Fruit fly (Drosophila melanogaster) whole organism, embryonic: ENCODE measurements around the gene UBL3.

ENCODE experiments used
- CG12236 ChIP-seq: fragments of 200-800 bp; sonication (Bioruptor generic); optimal IDR thresholded peaks from 2 replicates; lab custom pipeline; 2016; ENCODE audit warnings: missing biosample characterization, missing genetic modification characterization
- chif ChIP-seq, 2 experiments: fragments of 200-800 bp; sonication (Bioruptor generic); optimal IDR thresholded peaks; 3 replicates each; lab custom pipeline; 2016; ENCODE audit warnings: missing biosample characterization in 2 of 2, missing genetic modification characterization in 2 of 2

DNA sequence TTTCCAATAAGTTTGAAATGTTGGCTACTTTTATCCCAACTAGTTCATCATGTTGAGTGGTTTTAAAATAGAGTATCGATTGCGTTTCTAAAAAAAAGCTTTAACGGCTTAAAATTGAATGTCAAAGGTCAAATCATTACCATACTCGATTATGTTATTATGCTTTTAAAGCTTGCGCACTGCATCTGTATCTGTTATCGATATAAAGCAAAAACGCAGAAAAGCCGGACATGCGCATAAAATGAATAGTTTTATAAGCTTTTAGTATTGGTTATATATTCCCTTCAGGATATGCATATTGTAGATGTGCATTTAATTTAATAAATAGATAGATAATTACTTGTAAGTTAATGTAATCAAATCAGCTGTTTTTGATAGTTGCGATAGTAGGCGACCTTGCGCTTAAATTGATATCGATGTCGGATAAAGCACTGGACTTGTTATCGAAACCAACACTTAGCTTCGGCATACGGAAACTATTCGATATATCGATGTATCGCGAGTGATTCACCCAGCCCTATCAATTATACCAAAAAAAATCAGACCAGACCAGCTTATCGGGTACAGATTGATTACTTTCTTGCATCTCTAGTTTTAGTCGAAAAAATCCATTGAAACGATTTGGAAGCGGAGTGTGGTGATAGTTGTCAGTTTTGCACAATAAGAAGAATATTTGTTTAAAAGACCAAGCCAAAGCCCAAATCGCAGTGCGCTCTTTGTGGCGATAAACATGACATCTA is 38.8 kb upstream of the UBL3 start, which contains the start of gene shi:
- no peak for TF ChIP-seq chif (GFP tag; optimal IDR thresholded peaks at IDR 0.05; lab: Kevin White, UChicago)
- TF ChIP-seq CG12236 (GFP tag; lab: Kevin White, UChicago): no peak
